Fruit fly (Drosophila melanogaster): ENCODE measurements around the gene ras.

ras gene

DNA sequence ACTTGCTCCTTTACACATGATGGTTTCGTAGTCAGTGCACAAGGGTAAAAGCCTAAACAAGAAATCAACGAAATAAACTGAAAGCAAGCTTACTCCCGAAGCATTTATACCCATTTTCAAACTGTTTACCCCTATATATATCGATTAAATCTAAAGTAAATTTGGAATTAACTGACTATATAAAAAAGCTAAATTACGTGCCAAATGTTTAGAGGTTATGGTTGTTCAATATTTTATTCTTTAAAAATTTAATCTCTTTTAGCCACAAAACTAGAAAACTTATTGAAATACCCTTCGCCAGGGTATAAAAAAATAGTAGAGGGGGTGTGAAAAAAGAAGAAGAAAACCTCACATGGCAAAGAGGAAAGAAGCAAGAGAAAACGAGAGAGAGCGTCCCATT lies 12.5 kb upstream of the ras start (continued):
- TF ChIP-seq org-1 (GFP tag; optimal IDR thresholded peaks at IDR 0.05) (peak; percentile 18), jigr1 (GFP tag; IDR thresholded peaks at IDR 0.05) (no peak), dmrt99B (tag; optimal IDR thresholded peaks at IDR 0.05) (peak; percentile 75), knrl (GFP tag; IDR thresholded peaks at IDR 0.05; ENCODE audit: partially characterized antibody) (no peak), CG12155 (GFP tag; optimal IDR thresholded peaks at IDR 0.05) (peak; percentile 16), CG2875 (GFP tag; optimal IDR thresholded peaks at IDR 0.05) (peak; percentile 9), Vsx1 (GFP tag; optimal IDR thresholded peaks at IDR 0.05) (peak; percentile 33), CG13624 (GFP tag; optimal IDR thresholded peaks at IDR 0.05) (peak; percentile 34), CG13123 (GFP tag; optimal IDR thresholded peaks at IDR 0.05) (peak; percentile 37), Dip3 (GFP tag; optimal IDR thresholded peaks at IDR 0.05) (no peak), CG13775 (GFP tag; optimal IDR thresholded peaks at IDR 0.05) (peak; percentile 46), CG2712 (tag; optimal IDR thresholded peaks at IDR 0.05) (peak; percentile 78), E2f1 (GFP tag; IDR thresholded peaks at IDR 0.05) (peak; percentile 17; the same call in 1 of the 2 replicates), CG5953 (GFP tag; IDR thresholded peaks at IDR 0.05) (no peak), onecut (GFP tag; IDR thresholded peaks at IDR 0.05) (peak; percentile 29; the same call in 1 of the 2 replicates), CG8089 (GFP tag; optimal IDR thresholded peaks at IDR 0.05) (no peak), pan (optimal IDR thresholded peaks at IDR 0.05) (no peak), pan (GFP tag; optimal IDR thresholded peaks at IDR 0.05 in 1 of 2, IDR thresholded peaks at IDR 0.05 in 1 of 2) (peak in 1 of 2 experiments; percentile 63), B-H1 (GFP tag; IDR thresholded peaks at IDR 0.05) (0 out of 3 replicates have a peak, but pooled peaks have one; percentile 16), esg (GFP tag; conservative IDR thresholded peaks at IDR 0.05) (peak; percentile 43), NC2α (GFP tag; optimal IDR thresholded peaks at IDR 0.05) (no peak), Atf3 (GFP tag; optimal IDR thresholded peaks at IDR 0.05) (peak; percentile 18), ci (GFP tag; IDR thresholded peaks at IDR 0.05) (peak; percentile 21; the same call in 1 of the 3 replicates), Meics (GFP tag; optimal IDR thresholded peaks at IDR 0.05) (peak; percentile 66), CG6683 (GFP tag; optimal IDR thresholded peaks at IDR 0.05) (peak; percentile 41), sr (GFP tag; IDR thresholded peaks at IDR 0.05) (no peak), pfk (GFP tag; optimal IDR thresholded peaks at IDR 0.05) (no peak), CG13894 (tag; optimal IDR thresholded peaks at IDR 0.05) (no peak), gce (GFP tag; IDR thresholded peaks at IDR 0.05) (no peak), CG11695 (GFP tag; IDR thresholded peaks at IDR 0.05) (peak; percentile 68), CG11093 (GFP tag; IDR thresholded peaks at IDR 0.05) (no peak), CG7786 (GFP tag; optimal IDR thresholded peaks at IDR 0.05) (peak; percentile 15), H2.0 (GFP tag; IDR thresholded peaks at IDR 0.05) (0 out of 2 replicates have a peak, but pooled peaks have one; percentile 16), CG8281 (tag; optimal IDR thresholded peaks at IDR 0.05) (peak; percentile 21), so (GFP tag; IDR thresholded peaks at IDR 0.05) (peak; percentile 45; the same call in 1 of the 3 replicates), CG8924 (tag; optimal IDR thresholded peaks at IDR 0.05) (peak; percentile 80), CG31388 (GFP tag; optimal IDR thresholded peaks at IDR 0.05) (no peak), bab2 (GFP tag; optimal IDR thresholded peaks at IDR 0.05) (peak; percentile 32), CG9817 (tag; optimal IDR thresholded peaks at IDR 0.05) (peak; percentile 21), emc (GFP tag; optimal IDR thresholded peaks at IDR 0.05) (no peak), sug (tag; optimal IDR thresholded peaks at IDR 0.05) (no peak), tx (GFP tag; optimal IDR thresholded peaks at IDR 0.05) (peak; percentile 30), CG17568 (GFP tag; optimal IDR thresholded peaks at IDR 0.05) (peak; percentile 10), CG15696 (tag; optimal IDR thresholded peaks at IDR 0.05) (peak; percentile 46), Fer1 (GFP tag; optimal IDR thresholded peaks at IDR 0.05) (peak; percentile 70), tll (GFP tag; optimal IDR thresholded peaks at IDR 0.05) (no peak), CG17829 (tag; optimal IDR thresholded peaks at IDR 0.05) (peak; percentile 61), Sry-δ (GFP tag; optimal IDR thresholded peaks at IDR 0.05) (peak; percentile 12), CG3847 (GFP tag; IDR thresholded peaks at IDR 0.05) (no peak), Hr3 (GFP tag; optimal IDR thresholded peaks at IDR 0.05) (peak; percentile 65), D19A (tag; optimal IDR thresholded peaks at IDR 0.05) (peak; percentile 93)

Measured in whole organism, embryonic.